Fruit fly (Drosophila melanogaster): ENCODE data around the gene alphaTub85E.

Gene alphaTub85E

DNA sequence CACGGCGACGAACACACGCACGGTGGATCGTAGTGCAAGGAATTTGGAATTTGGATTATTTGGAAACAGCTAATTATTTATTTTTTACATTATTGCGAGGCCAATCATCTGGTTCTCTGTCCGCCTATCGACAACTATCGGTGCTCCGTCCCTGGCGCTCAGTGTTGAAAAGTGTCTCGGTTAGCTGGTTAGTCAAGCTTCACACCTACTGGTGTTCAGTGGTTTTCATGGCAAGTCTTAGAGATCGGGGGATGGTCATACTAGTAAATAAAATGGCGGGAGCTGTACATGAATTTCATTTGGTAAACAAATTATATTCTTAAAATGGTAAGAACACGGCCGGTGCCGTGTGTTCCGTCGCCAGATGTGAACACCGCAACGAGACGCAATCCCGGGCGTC, 22.2 kb downstream of the alphaTub85E start, which contains the start of the genes trbd and dmt (continued):
- TF ChIP-seq jigr1 (GFP tag; IDR thresholded peaks at IDR 0.05) (no peak), vfl (GFP tag; optimal IDR thresholded peaks at IDR 0.05) (peak; percentile 64), ftz-f1 (GFP tag; optimal IDR thresholded peaks at IDR 0.05) (peak; percentile 97), CG11560 (tag; IDR thresholded peaks at IDR 0.05) (no peak), Chrac-16 (GFP tag; optimal IDR thresholded peaks at IDR 0.05) (peak; percentile 24), Antp (GFP tag; optimal IDR thresholded peaks at IDR 0.05) (peak; percentile 68), sqz (GFP tag; optimal IDR thresholded peaks at IDR 0.05) (no peak), CG18619 (GFP tag; optimal IDR thresholded peaks at IDR 0.05) (no peak), Mes4 (GFP tag; optimal IDR thresholded peaks at IDR 0.05) (peak; percentile 29), chn (GFP tag; optimal IDR thresholded peaks at IDR 0.05) (peak; percentile 75), Trl (optimal IDR thresholded peaks at IDR 0.05) (no peak), Trl (GFP tag; optimal IDR thresholded peaks at IDR 0.05) (peak; percentile 71), schlank (tag; optimal IDR thresholded peaks at IDR 0.05) (peak; percentile 2), CG8478 (optimal IDR thresholded peaks at IDR 0.05) (no peak), CG15269 (tag; optimal IDR thresholded peaks at IDR 0.05) (no peak), PHDP (tag; optimal IDR thresholded peaks at IDR 0.05) (no peak), MESR4 (GFP tag; optimal IDR thresholded peaks at IDR 0.05) (peak; percentile 94), Neu2 (GFP tag; optimal IDR thresholded peaks at IDR 0.05; ENCODE audit: borderline replicate concordance) (no peak), CkIIα-i1 (GFP tag; IDR thresholded peaks at IDR 0.05) (no peak), Meics (GFP tag; optimal IDR thresholded peaks at IDR 0.05) (no peak), CG43689 (GFP tag; IDR thresholded peaks at IDR 0.05) (no peak), CG3838 (GFP tag; optimal IDR thresholded peaks at IDR 0.05) (no peak), tx (GFP tag; optimal IDR thresholded peaks at IDR 0.05) (peak; percentile 58), Hmr (GFP tag; optimal IDR thresholded peaks at IDR 0.05) (no peak), Awh (GFP tag; IDR thresholded peaks at IDR 0.05) (no peak), Dll (GFP tag; IDR thresholded peaks at IDR 0.05; ENCODE audit: partially characterized antibody) (no peak), CG7357 (GFP tag; IDR thresholded peaks at IDR 0.05) (no peak)

DNA sequence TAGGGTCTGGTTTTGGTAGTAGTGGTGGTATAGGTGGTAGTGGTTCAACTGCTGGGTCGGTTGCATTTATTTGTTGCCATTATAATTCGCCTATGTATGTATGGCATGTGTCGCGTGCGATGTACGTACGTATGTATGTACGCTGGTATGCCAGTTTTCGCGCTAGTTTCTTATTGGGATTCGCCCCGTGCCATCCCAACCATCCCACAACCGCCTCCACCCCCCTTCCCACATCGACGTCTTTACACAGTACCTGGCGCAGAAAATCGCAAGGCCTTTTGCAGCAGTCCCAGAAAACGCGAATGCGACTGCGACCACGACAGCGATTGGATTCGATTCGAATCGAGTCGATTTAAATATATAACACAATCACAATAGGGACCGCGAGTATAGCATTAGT, 22.8 kb downstream of the alphaTub85E start:
- no peak for TF ChIP-seq Taf1 (GFP tag; IDR thresholded peaks at IDR 0.05)
- TF ChIP-seq Usf (GFP tag; optimal IDR thresholded peaks at IDR 0.05): no peak
- peak in 1 of 2 experiments; percentile 76 for TF ChIP-seq insv (GFP tag; optimal IDR thresholded peaks at IDR 0.05)
- TF ChIP-seq MBD-R2 (GFP tag; IDR thresholded peaks at IDR 0.05): no peak
- no peak for TF ChIP-seq CG5245 (GFP tag; optimal IDR thresholded peaks at IDR 0.05)
- no peak for TF ChIP-seq bab2 (GFP tag; optimal IDR thresholded peaks at IDR 0.05)
- TF ChIP-seq bcd (GFP tag; optimal IDR thresholded peaks at IDR 0.05): no peak
- TF ChIP-seq CG3065 (GFP tag; optimal IDR thresholded peaks at IDR 0.05): no peak
- TF ChIP-seq Med (GFP tag): peak; percentile 32
- TF ChIP-seq p53 (GFP tag; optimal IDR thresholded peaks at IDR 0.05): no peak
- no peak for TF ChIP-seq Oli (tag; optimal IDR thresholded peaks at IDR 0.05)
- TF ChIP-seq CG2889 (GFP tag; IDR thresholded peaks at IDR 0.05): no peak
- TF ChIP-seq CG2120 (GFP tag; optimal IDR thresholded peaks at IDR 0.05): no peak

DNA sequence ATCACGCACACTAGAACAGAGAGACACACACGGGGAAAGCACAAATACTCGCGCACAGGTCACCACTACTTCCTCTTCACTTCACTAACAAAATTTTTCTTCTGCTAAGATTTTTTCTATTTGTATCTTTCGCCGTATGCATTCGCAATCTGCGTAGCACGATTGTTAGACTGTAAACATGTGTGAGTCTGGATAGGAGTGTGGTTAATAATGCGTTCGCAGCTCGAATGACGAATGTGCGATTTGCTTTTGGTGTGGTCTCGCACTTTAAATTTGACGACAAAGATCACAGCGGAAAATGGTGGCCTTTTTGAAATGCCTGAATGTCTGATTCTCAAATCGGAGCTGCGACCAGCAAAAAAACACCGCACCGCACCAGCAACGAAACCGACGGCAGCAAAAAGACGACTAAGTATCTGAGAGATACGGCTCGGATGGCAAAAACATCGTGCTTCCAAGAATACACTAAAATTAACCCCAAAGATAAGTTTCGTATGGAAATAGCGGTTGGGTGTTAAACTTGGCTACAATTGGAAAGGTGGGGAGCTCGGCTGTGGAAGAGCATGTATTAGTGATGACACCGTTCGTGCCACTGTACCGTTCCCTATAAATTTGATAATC, 27.9 kb downstream of the alphaTub85E start, which contains the start of gene Unc-115a:
Unc-115a (minus strand) TSS at position 410 of the 621 bp plus-strand sequence.
- TF ChIP-seq CG17359 (tag; optimal IDR thresholded peaks at IDR 0.05) (peak; percentile 57), Blimp-1 (GFP tag; optimal IDR thresholded peaks at IDR 0.05) (peak; percentile 23), BEAF-32 (GFP tag; optimal IDR thresholded peaks at IDR 0.05) (peak; percentile 92), CG14710 (tag; optimal IDR thresholded peaks at IDR 0.05) (peak; percentile 75), crp (GFP tag; optimal IDR thresholded peaks at IDR 0.05) (peak in 1 of 2 experiments; percentile 42), Hr3 (GFP tag; optimal IDR thresholded peaks at IDR 0.05) (peak; percentile 24), ERR (GFP tag; optimal IDR thresholded peaks at IDR 0.05) (peak; percentile 51), nmo (GFP tag; optimal IDR thresholded peaks at IDR 0.05) (peak; percentile 63), wdn (GFP tag; IDR thresholded peaks at IDR 0.05) (no peak), pros (GFP tag; optimal IDR thresholded peaks at IDR 0.05) (peak; percentile 97), wor (GFP tag; IDR thresholded peaks at IDR 0.05) (no peak), Ets65A (GFP tag) (peak; percentile 90)

All from whole organism, embryonic.